Fruit fly (Drosophila melanogaster) whole organism, embryonic: ENCODE results near the gene SsRbeta.

Experiments
- Bgb ChIP-seq: fragments of 200-800 bp; sonication (Bioruptor generic); IDR thresholded peaks from 2 replicates; pipeline ENCODE4 v1.3.6; 2022; ENCODE audit warnings: missing biosample characterization, missing genetic modification characterization; ENCODE audit not compliant: partially characterized antibody
- Bteb2 ChIP-seq: fragments of 200-800 bp; sonication (Bioruptor generic); optimal IDR thresholded peaks from 2 replicates; lab custom pipeline; 2016; ENCODE audit warnings: missing biosample characterization, missing genetic modification characterization
- CG10431 ChIP-seq: fragments of 200-800 bp; sonication (Bioruptor generic); optimal IDR thresholded peaks from 3 replicates; lab custom pipeline; 2018; ENCODE audit warnings: missing biosample characterization, mild to moderate bottlenecking, missing genetic modification characterization
- CG10462 ChIP-seq: fragments of 200-800 bp; sonication (Bioruptor generic); optimal IDR thresholded peaks from 2 replicates; lab custom pipeline; 2016; ENCODE audit warnings: missing biosample characterization, missing genetic modification characterization
- CG11560 ChIP-seq: fragments of 200-800 bp; sonication (Bioruptor generic); IDR thresholded peaks from 3 replicates; pipeline ENCODE4 v1.3.6; 2022; ENCODE audit warnings: missing biosample characterization, missing genetic modification characterization
- CG12236 ChIP-seq: fragments of 200-800 bp; sonication (Bioruptor generic); optimal IDR thresholded peaks from 2 replicates; lab custom pipeline; 2016; ENCODE audit warnings: missing biosample characterization, missing genetic modification characterization
- CG12659 ChIP-seq: fragments of 200-800 bp; sonication (Bioruptor generic); optimal IDR thresholded peaks from 3 replicates; lab custom pipeline; 2017; ENCODE audit warnings: mild to moderate bottlenecking, missing biosample characterization, missing genetic modification reagents, missing genetic modification characterization
- CG15269 ChIP-seq: fragments of 200-800 bp; sonication (Bioruptor generic); optimal IDR thresholded peaks from 2 replicates; lab custom pipeline; 2018; ENCODE audit warnings: missing biosample characterization, mild to moderate bottlenecking, missing genetic modification characterization, moderate library complexity
- CG15514 ChIP-seq: fragments of 200-800 bp; sonication (Bioruptor generic); optimal IDR thresholded peaks from 3 replicates; lab custom pipeline; 2017; ENCODE audit warnings: missing biosample characterization, missing genetic modification characterization, mild to moderate bottlenecking, moderate library complexity, missing genetic modification reagents
- CG16813 ChIP-seq: fragments of 200-800 bp; sonication (Bioruptor generic); IDR thresholded peaks from 3 replicates; pipeline ENCODE4 v1.3.6; 2022; ENCODE audit warnings: missing biosample characterization, missing genetic modification characterization; ENCODE audit not compliant: partially characterized antibody
- CG1792 ChIP-seq: fragments of 200-800 bp; sonication (Bioruptor generic); optimal IDR thresholded peaks from 2 replicates; lab custom pipeline; 2016; ENCODE audit warnings: missing biosample characterization, missing genetic modification characterization
- CG18262 ChIP-seq: fragments of 200-800 bp; optimal IDR thresholded peaks from 3 replicates; lab custom pipeline; 2019; ENCODE audit warnings: missing biosample characterization, mild to moderate bottlenecking, missing genetic modification characterization, moderate library complexity
- CG18619 ChIP-seq: fragments of 200-800 bp; sonication (Bioruptor generic); optimal IDR thresholded peaks from 3 replicates; lab custom pipeline; 2017; ENCODE audit warnings: missing biosample characterization, mild to moderate bottlenecking, missing genetic modification characterization
- CG18764 ChIP-seq: fragments of 200-800 bp; sonication (Bioruptor generic); optimal IDR thresholded peaks from 3 replicates; lab custom pipeline; 2016; ENCODE audit warnings: missing biosample characterization, missing genetic modification characterization
- CG2199 ChIP-seq: fragments of 200-800 bp; sonication (Bioruptor generic); IDR thresholded peaks from 3 replicates; pipeline ENCODE4 v1.3.6; 2022; ENCODE audit warnings: missing biosample characterization, missing genetic modification characterization
- CG2889 ChIP-seq: fragments of 200-800 bp; sonication (Bioruptor generic); IDR thresholded peaks from 3 replicates; pipeline ENCODE4 v1.3.6; 2022; ENCODE audit warnings: missing biosample characterization, missing genetic modification characterization
- CG3163 ChIP-seq: fragments of 200-800 bp; sonication (Bioruptor generic); optimal IDR thresholded peaks from 3 replicates; lab custom pipeline; 2016; ENCODE audit warnings: missing biosample characterization, missing genetic modification characterization
- CG3726 ChIP-seq: fragments of 200-800 bp; sonication (Bioruptor generic); IDR thresholded peaks from 3 replicates; pipeline ENCODE4, ENCODE4 v1.3.6; 2022; ENCODE audit warnings: missing biosample characterization, missing genetic modification characterization
- CG4404 ChIP-seq: fragments of 200-800 bp; sonication (Bioruptor generic); IDR thresholded peaks from 2 replicates; pipeline ENCODE4 v1.3.6; 2022; ENCODE audit warnings: missing biosample characterization, missing genetic modification characterization
- CG5180 ChIP-seq: fragments of 200-800 bp; sonication (Bioruptor generic); optimal IDR thresholded peaks from 3 replicates; lab custom pipeline; 2017; ENCODE audit warnings: missing biosample characterization, missing genetic modification characterization, mild to moderate bottlenecking, moderate library complexity, missing genetic modification reagents
- CG6175 ChIP-seq: fragments of 200-800 bp; sonication (Bioruptor generic); IDR thresholded peaks from 3 replicates; pipeline ENCODE4 v1.3.6; 2022; ENCODE audit warnings: missing biosample characterization, missing genetic modification characterization
- CG8290 ChIP-seq, 3 experiments: fragments of 200-800 bp; sonication (Bioruptor generic); optimal IDR thresholded peaks; 2 replicates each; lab custom pipeline; 2016 to 2019; ENCODE audit warnings: missing biosample characterization in 3 of 3, missing genetic modification characterization in 3 of 3, mild to moderate bottlenecking in 2 of 3, moderate library complexity in 1 of 3
- CG8388 ChIP-seq: fragments of 200-800 bp; sonication (Bioruptor generic); optimal IDR thresholded peaks from 2 replicates; lab custom pipeline; 2019; ENCODE audit warnings: missing biosample characterization, mild to moderate bottlenecking, missing genetic modification characterization, moderate library complexity
- Dbx ChIP-seq: fragments of 200-800 bp; sonication (Bioruptor generic); IDR thresholded peaks from 3 replicates; pipeline ENCODE4 v1.3.6; 2022; ENCODE audit warnings: missing biosample characterization, missing genetic modification characterization
- Elba2 ChIP-seq: fragments of 200-800 bp; sonication (Bioruptor generic); optimal IDR thresholded peaks from 3 replicates; lab custom pipeline; 2016; ENCODE audit warnings: missing biosample characterization, missing genetic modification characterization
- GATAe ChIP-seq: fragments of 200-800 bp; sonication (Bioruptor generic); conservative IDR thresholded peaks from 2 replicates; pipeline ENCODE4 v1.3.6; 2022; ENCODE audit warnings: missing biosample characterization, missing genetic modification characterization
- Hand ChIP-seq: fragments of 200-800 bp; sonication (Bioruptor generic); optimal IDR thresholded peaks from 2 replicates; lab custom pipeline; 2017; ENCODE audit warnings: mild to moderate bottlenecking, missing biosample characterization, missing genetic modification reagents, missing genetic modification characterization
- Hr78 ChIP-seq, 2 experiments: fragments of 200-800 bp in 1 of 2; fragments of >200 bp in 1 of 2; sonication (Bioruptor generic) in 1 of 2; optimal IDR thresholded peaks; 2 replicates each; lab custom pipeline; 2017 to 2019; ENCODE audit warnings: missing biosample characterization in 2 of 2, missing genetic modification characterization in 2 of 2, mild to moderate bottlenecking in 1 of 2, moderate library complexity in 1 of 2
- Lim3 ChIP-seq: fragments of 200-800 bp; sonication (Bioruptor generic); IDR thresholded peaks from 2 replicates; pipeline ENCODE4 v1.3.6; 2022; ENCODE audit warnings: missing biosample characterization, missing genetic modification characterization
- Mad ChIP-seq: fragments of 200-800 bp; sonication (Bioruptor generic); optimal IDR thresholded peaks from 2 replicates; lab custom pipeline; 2016; ENCODE audit warnings: missing biosample characterization, missing genetic modification characterization
- Mes4 ChIP-seq: fragments of 200-800 bp; sonication (Bioruptor generic); optimal IDR thresholded peaks from 2 replicates; lab custom pipeline; 2016; ENCODE audit warnings: missing biosample characterization, missing genetic modification characterization
- Pdp1 ChIP-seq, 2 experiments: fragments of 200-800 bp; sonication (Bioruptor generic); optimal IDR thresholded peaks; 3 replicates each; lab custom pipeline; 2016; ENCODE audit warnings: missing biosample characterization in 2 of 2, missing genetic modification characterization in 2 of 2, mild to moderate bottlenecking in 1 of 2, moderate library complexity in 1 of 2
- Sin3A ChIP-seq: fragments of >200 bp; optimal IDR thresholded peaks from 2 replicates; lab custom pipeline; 2018
- Sry-β ChIP-seq: fragments of 200-800 bp; sonication (Bioruptor generic); optimal IDR thresholded peaks from 2 replicates; lab custom pipeline; 2018; ENCODE audit warnings: missing biosample characterization, mild to moderate bottlenecking, missing genetic modification characterization, moderate library complexity
- Xrp1 ChIP-seq: fragments of 200-800 bp; sonication (Bioruptor generic); IDR thresholded peaks from 2 replicates; pipeline ENCODE4 v1.3.6; 2022; ENCODE audit warnings: missing biosample characterization, missing genetic modification characterization
- bigmax ChIP-seq: fragments of 200-800 bp; sonication (Bioruptor generic); optimal IDR thresholded peaks from 2 replicates; lab custom pipeline; 2018; ENCODE audit warnings: missing biosample characterization, mild to moderate bottlenecking, missing genetic modification characterization
- disco-r ChIP-seq: fragments of 200-800 bp; sonication (Bioruptor generic); optimal IDR thresholded peaks from 2 replicates; lab custom pipeline; 2016; ENCODE audit warnings: missing biosample characterization, missing genetic modification characterization
- gcm ChIP-seq: fragments of 200-800 bp; sonication (Bioruptor generic); optimal IDR thresholded peaks from 2 replicates; lab custom pipeline; 2019; ENCODE audit warnings: missing biosample characterization, mild to moderate bottlenecking, missing genetic modification characterization, moderate library complexity
- gfzf ChIP-seq: fragments of 200-800 bp; sonication (Bioruptor generic); optimal IDR thresholded peaks from 2 replicates; lab custom pipeline; 2016; ENCODE audit warnings: missing biosample characterization, mild to moderate bottlenecking, missing genetic modification characterization, moderate library complexity
- grau ChIP-seq: fragments of 200-800 bp; optimal IDR thresholded peaks from 3 replicates; lab custom pipeline; 2019; ENCODE audit warnings: missing biosample characterization, mild to moderate bottlenecking, missing genetic modification characterization, moderate library complexity
- gsb ChIP-seq: fragments of 200-800 bp; sonication (Bioruptor generic); IDR thresholded peaks from 2 replicates; pipeline ENCODE4 v1.3.6; 2022; ENCODE audit warnings: missing biosample characterization, missing genetic modification characterization
- insv ChIP-seq, 2 experiments: fragments of 200-800 bp; sonication (Bioruptor generic); optimal IDR thresholded peaks; 3 replicates each; lab custom pipeline; 2016 to 2018; ENCODE audit warnings: missing biosample characterization in 2 of 2, missing genetic modification characterization in 2 of 2
- kni ChIP-seq: fragments of 200-800 bp; sonication (Bioruptor generic); optimal IDR thresholded peaks from 3 replicates; lab custom pipeline; 2017; ENCODE audit warnings: mild to moderate bottlenecking, missing biosample characterization, missing genetic modification reagents, missing genetic modification characterization
- lmd ChIP-seq: fragments of 200-800 bp; sonication (Bioruptor generic); IDR thresholded peaks from 2 replicates; pipeline ENCODE4 v1.3.6; 2022; ENCODE audit warnings: missing biosample characterization, missing genetic modification characterization
- lola ChIP-seq, 3 experiments: fragments of >200 bp in 2 of 3; fragments of 200-800 bp in 1 of 3; sonication (Bioruptor generic) in 1 of 3; optimal IDR thresholded peaks; 2 replicates each; lab custom pipeline; 2017 to 2019; ENCODE audit warnings: missing biosample characterization in 3 of 3, missing genetic modification characterization in 3 of 3, mild to moderate bottlenecking in 1 of 3, moderate library complexity in 1 of 3
- shn ChIP-seq: fragments of 200-800 bp; sonication (Bioruptor generic); optimal IDR thresholded peaks from 3 replicates; lab custom pipeline; 2016; ENCODE audit warnings: missing biosample characterization, missing genetic modification characterization
- tap ChIP-seq: fragments of 200-800 bp; optimal IDR thresholded peaks from 3 replicates; lab custom pipeline; 2019; ENCODE audit warnings: missing biosample characterization, mild to moderate bottlenecking, missing genetic modification characterization, moderate library complexity
- wek ChIP-seq: fragments of 200-800 bp; sonication (Bioruptor generic); optimal IDR thresholded peaks from 3 replicates; lab custom pipeline; 2018; ENCODE audit warnings: missing biosample characterization, mild to moderate bottlenecking, missing genetic modification characterization, moderate library complexity
- wor ChIP-seq: fragments of 200-800 bp; sonication (Bioruptor generic); IDR thresholded peaks from 2 replicates; pipeline ENCODE4 v1.3.6; 2022; ENCODE audit warnings: missing biosample characterization, missing genetic modification characterization
- yki ChIP-seq: fragments of >200 bp; optimal IDR thresholded peaks from 3 replicates; lab custom pipeline; 2018

SsRbeta gene

dm6 chr3L:16087323-16087816, 42.0 kb upstream of the SsRbeta start, which contains the start of gene Tasp1 (continued):
- TF ChIP-seq Pdp1 (GFP tag; optimal IDR thresholded peaks at IDR 0.05; lab: Kevin White, UChicago) (peak in 1 of 2 experiments; percentile 49), lola (GFP tag; optimal IDR thresholded peaks at IDR 0.05; lab: Kevin White, UChicago) (peak in 1 of 3 experiments; percentile 69), grau (tag; lab: Kevin White, UChicago) (peak; percentile 78), CG3163 (GFP tag; lab: Kevin White, UChicago) (no peak), Sry-β (no peak), CG1792 (GFP tag; lab: Kevin White, UChicago) (no peak), yki (no peak), gcm (GFP tag; lab: Kevin White, UChicago) (no peak), Elba2 (GFP tag; lab: Kevin White, UChicago) (no peak), CG12659 (GFP tag; lab: Kevin White, UChicago) (peak; percentile 75), CG18764 (GFP tag; lab: Kevin White, UChicago) (peak; percentile 27), Sin3A (no peak), insv (GFP tag; optimal IDR thresholded peaks at IDR 0.05; lab: Kevin White, UChicago) (no peak), CG15514 (GFP tag; lab: Kevin White, UChicago) (peak; percentile 58), CG5180 (GFP tag; lab: Kevin White, UChicago) (no peak), Bgb (GFP tag; lab: Robert Waterston, UW) (peak; percentile 57; the same call in 1 of the 2 replicates), GATAe (GFP tag; lab: Robert Waterston, UW) (no peak), CG2199 (no peak), wor (GFP tag; lab: Robert Waterston, UW) (peak; percentile 10; the same call in 1 of the 2 replicates), Hand (GFP tag; lab: Kevin White, UChicago) (no peak), CG18262 (tag; lab: Kevin White, UChicago) (peak; percentile 78), bigmax (no peak), Xrp1 (GFP tag; lab: Robert Waterston, UW) (peak; percentile 79), tap (tag; lab: Kevin White, UChicago) (peak; percentile 53), CG6175 (GFP tag; lab: Robert Waterston, UW) (no peak), CG16813 (GFP tag; lab: Robert Waterston, UW) (no peak), CG15269 (tag; lab: Kevin White, UChicago) (no peak), CG10462 (GFP tag; lab: Kevin White, UChicago) (no peak), CG11560 (no peak; the same call in 2 of the 3 replicates), Bteb2 (no peak), CG8290 (GFP tag; optimal IDR thresholded peaks at IDR 0.05; lab: Kevin White, UChicago) (no peak), CG8290 (tag; optimal IDR thresholded peaks at IDR 0.05; lab: Kevin White, UChicago) (peak in 1 of 2 experiments; percentile 54), CG12236 (GFP tag; lab: Kevin White, UChicago) (no peak), CG3726 (no peak), CG10431 (GFP tag; lab: Kevin White, UChicago) (no peak), CG4404 (GFP tag; lab: Robert Waterston, UW) (no peak), Mad (GFP tag; lab: Kevin White, UChicago) (peak; percentile 21), Lim3 (GFP tag; lab: Robert Waterston, UW) (no peak), CG2889 (GFP tag; lab: Robert Waterston, UW) (peak; percentile 62; the same call in 1 of the 3 replicates), disco-r (no peak), gfzf (peak; percentile 73), Mes4 (GFP tag; lab: Kevin White, UChicago) (no peak), CG8388 (GFP tag; lab: Kevin White, UChicago) (peak; percentile 67), Dbx (GFP tag; lab: Robert Waterston, UW) (peak; percentile 76; the same call in 2 of the 3 replicates), Hr78 (GFP tag; optimal IDR thresholded peaks at IDR 0.05; lab: Kevin White, UChicago) (no peak), kni (GFP tag; lab: Kevin White, UChicago) (no peak), gsb (GFP tag; lab: Robert Waterston, UW) (no peak), CG18619 (GFP tag; lab: Kevin White, UChicago) (peak; percentile 56), wek (GFP tag; lab: Kevin White, UChicago) (no peak), shn (no peak), lmd (GFP tag; lab: Robert Waterston, UW) (peak; percentile 71)
